Fruit fly (Drosophila melanogaster): ENCODE measurements around the gene hid.
A peak's percentile ranks its signal among the peaks of the same experiment; 100 is the strongest.

The hid gene

dm6 chr3L:18224612-18225409 lies 39.4 kb upstream of the hid start (continued):
- TF ChIP-seq CG3726 (GFP tag; IDR thresholded peaks at IDR 0.05) (no peak), sc (optimal IDR thresholded peaks at IDR 0.05) (no peak), sc (GFP tag; optimal IDR thresholded peaks at IDR 0.05) (peak; percentile 15), CG4707 (GFP tag; optimal IDR thresholded peaks at IDR 0.05) (no peak), bsh (GFP tag; optimal IDR thresholded peaks at IDR 0.05) (peak in 1 of 2 experiments; percentile 4), Spps (tag; optimal IDR thresholded peaks at IDR 0.05) (no peak), gsb-n (tag; optimal IDR thresholded peaks at IDR 0.05) (no peak), CG10979 (tag; optimal IDR thresholded peaks at IDR 0.05) (peak; percentile 77), CG10267 (tag; optimal IDR thresholded peaks at IDR 0.05) (peak; percentile 54), HLHmδ (GFP tag; optimal IDR thresholded peaks at IDR 0.05) (peak; percentile 57), CG14710 (tag; optimal IDR thresholded peaks at IDR 0.05) (peak; percentile 56), row (GFP tag; IDR thresholded peaks at IDR 0.05) (peak; percentile 54; the same call in 2 of the 3 replicates), lola (GFP tag; optimal IDR thresholded peaks at IDR 0.05) (peak in 1 of 3 experiments; percentile 86), CHES-1-like (GFP tag; optimal IDR thresholded peaks at IDR 0.05) (no peak), CG33557 (GFP tag; optimal IDR thresholded peaks at IDR 0.05) (peak; percentile 39), CG4424 (GFP tag; optimal IDR thresholded peaks at IDR 0.05) (no peak), br (optimal IDR thresholded peaks at IDR 0.05) (no peak), CG10209 (GFP tag; optimal IDR thresholded peaks at IDR 0.05) (peak; percentile 4), az2 (GFP tag; optimal IDR thresholded peaks at IDR 0.05) (peak; percentile 5), D19B (GFP tag; optimal IDR thresholded peaks at IDR 0.05) (peak; percentile 77), inv (GFP tag; IDR thresholded peaks at IDR 0.05; ENCODE audit: partially characterized antibody) (no peak), CG10462 (GFP tag; optimal IDR thresholded peaks at IDR 0.05) (peak; percentile 19), CG2202 (tag; optimal IDR thresholded peaks at IDR 0.05) (peak; percentile 11), phol (tag; optimal IDR thresholded peaks at IDR 0.05) (peak; percentile 49), gcm2 (GFP tag; optimal IDR thresholded peaks at IDR 0.05) (no peak), trem (tag; optimal IDR thresholded peaks at IDR 0.05) (peak; percentile 3), kni (GFP tag; optimal IDR thresholded peaks at IDR 0.05) (peak; percentile 53), unpg (GFP tag; optimal IDR thresholded peaks at IDR 0.05) (no peak), crol (GFP tag; IDR thresholded peaks at IDR 0.05) (peak; percentile 65), CG16779 (GFP tag; IDR thresholded peaks at IDR 0.05) (no peak), rib (GFP tag; IDR thresholded peaks at IDR 0.05) (0 out of 2 replicates have a peak, but pooled peaks have one; percentile 30), grau (tag; optimal IDR thresholded peaks at IDR 0.05) (peak; percentile 1), CG11504 (tag; optimal IDR thresholded peaks at IDR 0.05) (no peak), Ssrp (tag; optimal IDR thresholded peaks at IDR 0.05) (peak; percentile 35), Blimp-1 (GFP tag; optimal IDR thresholded peaks at IDR 0.05) (no peak), CG16815 (GFP tag; optimal IDR thresholded peaks at IDR 0.05) (peak; percentile 51), CG13775 (GFP tag; optimal IDR thresholded peaks at IDR 0.05) (peak; percentile 15), CG2712 (tag; optimal IDR thresholded peaks at IDR 0.05) (peak; percentile 60), Side (GFP tag; optimal IDR thresholded peaks at IDR 0.05) (no peak), Med (GFP tag) (peak; percentile 47), CG3847 (GFP tag; IDR thresholded peaks at IDR 0.05) (no peak), sob (GFP tag; IDR thresholded peaks at IDR 0.05) (0 out of 2 replicates have a peak, but pooled peaks have one; percentile 23), vvl (GFP tag; IDR thresholded peaks at IDR 0.05) (peak; percentile 9; the same call in 1 of the 2 replicates), Usf (GFP tag; optimal IDR thresholded peaks at IDR 0.05) (peak; percentile 37), Hr3 (GFP tag; optimal IDR thresholded peaks at IDR 0.05) (peak; percentile 9), CG10565 (GFP tag; optimal IDR thresholded peaks at IDR 0.05) (no peak), nmo (GFP tag; optimal IDR thresholded peaks at IDR 0.05) (peak; percentile 65), Kr (GFP tag; optimal IDR thresholded peaks at IDR 0.05) (no peak), H2.0 (GFP tag; IDR thresholded peaks at IDR 0.05) (no peak)

All from whole organism, embryonic.